Fruit fly (Drosophila melanogaster) whole organism, embryonic: ENCODE data around the gene CG13694.
A peak's percentile ranks its signal among the peaks of the same experiment; 100 is the strongest.

Source experiments
- Aef1 ChIP-seq: fragments of 200-800 bp; sonication (Bioruptor generic); IDR thresholded peaks from 3 replicates; pipeline ENCODE4 v1.3.6; 2022; ENCODE audit warnings: missing biosample characterization, missing genetic modification characterization
- CG10321 ChIP-seq: fragments of 200-800 bp; sonication (Bioruptor generic); IDR thresholded peaks from 2 replicates; pipeline ENCODE4 v1.3.6; 2022; ENCODE audit warnings: missing biosample characterization, missing genetic modification characterization
- CG1529 ChIP-seq: fragments of 200-800 bp; sonication (Bioruptor generic); optimal IDR thresholded peaks from 3 replicates; lab custom pipeline; 2018; ENCODE audit warnings: missing biosample characterization, missing genetic modification characterization
- CG15696 ChIP-seq: fragments of 200-800 bp; sonication (Bioruptor generic); optimal IDR thresholded peaks from 2 replicates; lab custom pipeline; 2019; ENCODE audit warnings: missing biosample characterization, mild to moderate bottlenecking, missing genetic modification characterization, moderate library complexity
- CG1647 ChIP-seq: fragments of 200-800 bp; sonication (Bioruptor generic); optimal IDR thresholded peaks from 3 replicates; lab custom pipeline; 2016; ENCODE audit warnings: missing biosample characterization, missing genetic modification characterization
- CG17361 ChIP-seq: fragments of 200-800 bp; sonication (Bioruptor generic); IDR thresholded peaks from 3 replicates; pipeline ENCODE4 v1.3.6; 2022; ENCODE audit warnings: missing biosample characterization, missing genetic modification characterization
- CG17802 ChIP-seq: fragments of 200-800 bp; sonication (Bioruptor generic); optimal IDR thresholded peaks from 2 replicates; lab custom pipeline; 2018; ENCODE audit warnings: missing biosample characterization, mild to moderate bottlenecking, missing genetic modification characterization, moderate library complexity
- CG17829 ChIP-seq: fragments of 200-800 bp; optimal IDR thresholded peaks from 2 replicates; lab custom pipeline; 2019; ENCODE audit warnings: missing biosample characterization, mild to moderate bottlenecking, missing genetic modification characterization, moderate library complexity
- CG1792 ChIP-seq: fragments of 200-800 bp; sonication (Bioruptor generic); optimal IDR thresholded peaks from 2 replicates; lab custom pipeline; 2016; ENCODE audit warnings: missing biosample characterization, missing genetic modification characterization
- CG18476 ChIP-seq: fragments of 200-800 bp; sonication (Bioruptor generic); optimal IDR thresholded peaks from 2 replicates; lab custom pipeline; 2016; ENCODE audit warnings: missing biosample characterization, mild to moderate bottlenecking, missing genetic modification characterization
- CG2712 ChIP-seq: fragments of 200-800 bp; optimal IDR thresholded peaks from 3 replicates; lab custom pipeline; 2019; ENCODE audit warnings: missing biosample characterization, mild to moderate bottlenecking, missing genetic modification characterization, moderate library complexity
- CG31224 ChIP-seq: fragments of 200-800 bp; sonication (Bioruptor generic); IDR thresholded peaks from 2 replicates; pipeline ENCODE4 v1.3.6; 2022; ENCODE audit warnings: missing biosample characterization, missing genetic modification characterization
- CG4730 ChIP-seq: fragments of 200-800 bp; sonication (Bioruptor generic); IDR thresholded peaks from 2 replicates; pipeline ENCODE4 v1.3.6; 2022; ENCODE audit warnings: missing biosample characterization, missing genetic modification characterization
- CG7745 ChIP-seq: fragments of 200-800 bp; sonication (Bioruptor generic); optimal IDR thresholded peaks from 2 replicates; lab custom pipeline; 2018; ENCODE audit warnings: missing biosample characterization, mild to moderate bottlenecking, missing genetic modification characterization, moderate library complexity
- CG7839 ChIP-seq: fragments of 200-800 bp; sonication (Bioruptor generic); optimal IDR thresholded peaks from 3 replicates; lab custom pipeline; 2018; ENCODE audit warnings: missing biosample characterization, mild to moderate bottlenecking, missing genetic modification characterization, moderate library complexity
- CG9932 ChIP-seq: fragments of 200-800 bp; sonication (Bioruptor generic); IDR thresholded peaks from 2 replicates; pipeline ENCODE4 v1.3.6; 2022; ENCODE audit warnings: missing biosample characterization, missing genetic modification characterization
- CTCF ChIP-seq: fragments of 200-800 bp; sonication (Bioruptor generic); optimal IDR thresholded peaks from 2 replicates; lab custom pipeline; 2017; ENCODE audit warnings: missing biosample characterization, mild to moderate bottlenecking, missing genetic modification characterization, moderate library complexity
- Doc2 ChIP-seq: fragments of 200-800 bp; sonication (Bioruptor generic); IDR thresholded peaks from 2 replicates; pipeline ENCODE4 v1.3.6; 2022; ENCODE audit warnings: missing biosample characterization, missing genetic modification characterization
- Doc3 ChIP-seq: fragments of 200-800 bp; sonication (Bioruptor generic); IDR thresholded peaks from 3 replicates; pipeline ENCODE4 v1.3.6; 2022; ENCODE audit warnings: missing biosample characterization, missing genetic modification characterization; ENCODE audit not compliant: partially characterized antibody
- Dp ChIP-seq: fragments of 200-800 bp; sonication (Bioruptor generic); optimal IDR thresholded peaks from 2 replicates; lab custom pipeline; 2018; ENCODE audit warnings: missing biosample characterization, mild to moderate bottlenecking, missing genetic modification characterization, moderate library complexity
- Drgx ChIP-seq: fragments of 200-800 bp; sonication (Bioruptor generic); IDR thresholded peaks from 2 replicates; pipeline ENCODE4 v1.3.6; 2022; ENCODE audit warnings: missing biosample characterization, missing genetic modification characterization
- Hand ChIP-seq: fragments of 200-800 bp; sonication (Bioruptor generic); optimal IDR thresholded peaks from 2 replicates; lab custom pipeline; 2017; ENCODE audit warnings: mild to moderate bottlenecking, missing biosample characterization, missing genetic modification reagents, missing genetic modification characterization
- Hmx ChIP-seq: fragments of 200-800 bp; sonication (Bioruptor generic); optimal IDR thresholded peaks from 2 replicates; lab custom pipeline; 2016; ENCODE audit warnings: missing biosample characterization, missing genetic modification characterization
- Mad ChIP-seq: fragments of 200-800 bp; sonication (Bioruptor generic); optimal IDR thresholded peaks from 2 replicates; lab custom pipeline; 2016; ENCODE audit warnings: missing biosample characterization, missing genetic modification characterization
- NFAT ChIP-seq: fragments of 200-800 bp; sonication (Bioruptor generic); IDR thresholded peaks from 2 replicates; pipeline ENCODE4 v1.3.6; 2022; ENCODE audit warnings: missing biosample characterization, missing genetic modification characterization
- Sry-δ ChIP-seq: fragments of 200-800 bp; sonication (Bioruptor generic); optimal IDR thresholded peaks from 2 replicates; lab custom pipeline; 2016; ENCODE audit warnings: missing biosample characterization, missing genetic modification characterization
- ase ChIP-seq: fragments of 200-800 bp; sonication (Bioruptor generic); IDR thresholded peaks from 3 replicates; pipeline ENCODE4 v1.3.6; 2022; ENCODE audit warnings: missing biosample characterization, missing genetic modification characterization
- cg ChIP-seq: fragments of 200-800 bp; sonication (Bioruptor generic); optimal IDR thresholded peaks from 3 replicates; lab custom pipeline; 2019; ENCODE audit warnings: missing biosample characterization, mild to moderate bottlenecking, missing genetic modification characterization, moderate library complexity
- chn ChIP-seq: fragments of 200-800 bp; sonication (Bioruptor generic); optimal IDR thresholded peaks from 2 replicates; lab custom pipeline; 2016; ENCODE audit warnings: missing biosample characterization, missing genetic modification characterization
- croc ChIP-seq: fragments of 200-800 bp; sonication (Bioruptor generic); conservative IDR thresholded peaks from 3 replicates; pipeline ENCODE4 v1.3.6; 2022; ENCODE audit warnings: missing biosample characterization, missing genetic modification characterization
- crol ChIP-seq: fragments of 200-800 bp; sonication (Bioruptor generic); IDR thresholded peaks from 2 replicates; pipeline ENCODE4 v1.3.6; 2022; ENCODE audit warnings: missing biosample characterization, missing genetic modification characterization
- crp ChIP-seq, 2 experiments: fragments of 200-800 bp; sonication (Bioruptor generic); optimal IDR thresholded peaks; 2 replicates in 1 of 2; 3 replicates in 1 of 2; lab custom pipeline; 2017; ENCODE audit warnings: missing biosample characterization in 2 of 2, missing genetic modification characterization in 2 of 2, mild to moderate bottlenecking in 1 of 2, moderate library complexity in 1 of 2
- dan ChIP-seq: fragments of 200-800 bp; sonication (Bioruptor generic); IDR thresholded peaks from 2 replicates; pipeline ENCODE4 v1.3.6; 2022; ENCODE audit warnings: missing biosample characterization, missing genetic modification characterization
- dati ChIP-seq: fragments of 200-800 bp; sonication (Bioruptor generic); IDR thresholded peaks from 2 replicates; pipeline ENCODE4 v1.3.6; 2022; ENCODE audit warnings: missing biosample characterization, missing genetic modification characterization
- emc ChIP-seq: fragments of 200-800 bp; sonication (Bioruptor generic); optimal IDR thresholded peaks from 2 replicates; lab custom pipeline; 2016; ENCODE audit warnings: missing biosample characterization, missing genetic modification characterization
- gsb ChIP-seq: fragments of 200-800 bp; sonication (Bioruptor generic); IDR thresholded peaks from 2 replicates; pipeline ENCODE4 v1.3.6; 2022; ENCODE audit warnings: missing biosample characterization, missing genetic modification characterization
- ind ChIP-seq: fragments of 200-800 bp; sonication (Bioruptor generic); optimal IDR thresholded peaks from 3 replicates; lab custom pipeline; 2016; ENCODE audit warnings: missing biosample characterization, missing genetic modification characterization
- kah ChIP-seq: fragments of 200-800 bp; sonication (Bioruptor generic); optimal IDR thresholded peaks from 2 replicates; lab custom pipeline; 2018; ENCODE audit warnings: missing biosample characterization, mild to moderate bottlenecking, missing genetic modification characterization
- kay ChIP-seq: fragments of 200-800 bp; sonication (Bioruptor generic); optimal IDR thresholded peaks from 2 replicates; lab custom pipeline; 2016; ENCODE audit warnings: missing biosample characterization, missing genetic modification characterization
- lbe ChIP-seq: fragments of 200-800 bp; sonication (Bioruptor generic); optimal IDR thresholded peaks from 2 replicates; lab custom pipeline; 2016; ENCODE audit warnings: missing biosample characterization, mild to moderate bottlenecking, missing genetic modification characterization
- nerfin-1 ChIP-seq: fragments of 200-800 bp; sonication (Bioruptor generic); optimal IDR thresholded peaks from 3 replicates; lab custom pipeline; 2019; ENCODE audit warnings: missing biosample characterization, mild to moderate bottlenecking, missing genetic modification characterization, moderate library complexity
- nmo ChIP-seq: fragments of 200-800 bp; sonication (Bioruptor generic); optimal IDR thresholded peaks from 2 replicates; lab custom pipeline; 2018; ENCODE audit warnings: missing biosample characterization, mild to moderate bottlenecking, missing genetic modification characterization, moderate library complexity
- org-1 ChIP-seq: fragments of 200-800 bp; sonication (Bioruptor generic); optimal IDR thresholded peaks from 2 replicates; lab custom pipeline; 2017; ENCODE audit warnings: missing biosample characterization, missing genetic modification characterization
- pfk ChIP-seq: fragments of 200-800 bp; sonication (Bioruptor generic); optimal IDR thresholded peaks from 2 replicates; lab custom pipeline; 2018; ENCODE audit warnings: missing biosample characterization, mild to moderate bottlenecking, missing genetic modification characterization, moderate library complexity
- pzg ChIP-seq: fragments of 200-800 bp; sonication (Bioruptor generic); optimal IDR thresholded peaks from 3 replicates; lab custom pipeline; 2018; ENCODE audit warnings: missing biosample characterization, mild to moderate bottlenecking, missing genetic modification characterization, moderate library complexity
- sens ChIP-seq: fragments of 200-800 bp; sonication (Bioruptor generic); peaks from one replicate; lab custom pipeline; 2016; ENCODE audit warnings: missing biosample characterization, missing genetic modification characterization
- sim ChIP-seq: fragments of 200-800 bp; sonication (Bioruptor generic); IDR thresholded peaks from 2 replicates; pipeline ENCODE4 v1.3.6; 2022; ENCODE audit warnings: missing biosample characterization, missing genetic modification characterization
- stc ChIP-seq: fragments of 200-800 bp; sonication (Bioruptor generic); IDR thresholded peaks from 2 replicates; pipeline ENCODE4 v1.3.6; 2022; ENCODE audit warnings: missing biosample characterization, missing genetic modification characterization
- tin ChIP-seq: fragments of 200-800 bp; sonication (Bioruptor generic); optimal IDR thresholded peaks from 3 replicates; lab custom pipeline; 2016; ENCODE audit warnings: missing biosample characterization, missing genetic modification characterization
- tll ChIP-seq, 2 experiments: fragments of 200-800 bp in 1 of 2; fragments of >200 bp in 1 of 2; sonication (Bioruptor generic) in 1 of 2; optimal IDR thresholded peaks; 2 replicates each; lab custom pipeline; 2017 to 2019; ENCODE audit warnings: missing biosample characterization in 2 of 2, missing genetic modification characterization in 2 of 2, mild to moderate bottlenecking in 1 of 2, moderate library complexity in 1 of 2
- tx ChIP-seq: fragments of 200-800 bp; sonication (Bioruptor generic); optimal IDR thresholded peaks from 2 replicates; lab custom pipeline; 2016; ENCODE audit warnings: missing biosample characterization, missing genetic modification characterization
- unc-4 ChIP-seq: fragments of 200-800 bp; sonication (Bioruptor generic); IDR thresholded peaks from 2 replicates; pipeline ENCODE4 v1.3.6; 2022; ENCODE audit warnings: missing biosample characterization, missing genetic modification characterization; ENCODE audit not compliant: partially characterized antibody
- zfh1 ChIP-seq: fragments of 200-800 bp; sonication (Bioruptor generic); IDR thresholded peaks from 3 replicates; pipeline ENCODE4 v1.3.6; 2022; ENCODE audit warnings: missing biosample characterization, missing genetic modification characterization

Gene CG13694

DNA sequence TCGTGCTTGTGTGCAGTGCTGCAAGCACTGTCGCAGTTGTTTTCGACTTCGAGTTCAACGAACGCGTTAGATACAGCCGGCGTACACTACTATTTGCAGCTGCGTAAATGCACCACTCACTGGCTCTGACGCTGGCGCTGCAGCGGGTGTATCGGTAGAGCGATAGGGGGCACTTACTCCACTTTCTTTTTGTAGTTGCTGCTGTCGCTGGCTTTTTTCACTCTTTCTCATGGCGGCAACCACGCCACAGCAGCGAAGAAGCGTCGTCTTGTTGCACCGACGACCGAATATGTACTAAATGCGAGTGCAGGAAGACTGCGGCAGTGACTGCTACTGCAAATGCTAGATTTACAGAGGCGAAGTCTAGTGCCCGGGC, 5.2 kb upstream of the CG13694 start, which contains the start of gene CG4822 (continued):
- TF ChIP-seq nerfin-1 (tag; lab: Kevin White, UChicago) (no peak), CG10321 (GFP tag; lab: Robert Waterston, UW) (no peak), dati (GFP tag; lab: Robert Waterston, UW) (no peak), NFAT (GFP tag; lab: Robert Waterston, UW) (no peak), zfh1 (GFP tag; lab: Robert Waterston, UW) (peak; percentile 30; the same call in 1 of the 3 replicates), Hand (GFP tag; lab: Kevin White, UChicago) (no peak), kay (GFP tag; lab: Kevin White, UChicago) (no peak), sens (GFP tag; lab: Kevin White, UChicago) (no peak), gsb (GFP tag; lab: Robert Waterston, UW) (no peak; the same call in 1 of the 2 replicates), Dp (GFP tag; lab: Kevin White, UChicago) (no peak), tin (GFP tag; lab: Kevin White, UChicago) (no peak), CG4730 (GFP tag; lab: Robert Waterston, UW) (no peak), ind (GFP tag; lab: Kevin White, UChicago) (no peak), tll (GFP tag; optimal IDR thresholded peaks at IDR 0.05; lab: Kevin White, UChicago) (no peak), org-1 (no peak), Aef1 (GFP tag; lab: Robert Waterston, UW) (no peak), CG9932 (GFP tag; lab: Robert Waterston, UW) (no peak), Doc2 (GFP tag; lab: Robert Waterston, UW) (no peak), ase (0 out of 3 replicates have a peak, but pooled peaks have one; percentile 21), sim (GFP tag; lab: Robert Waterston, UW) (no peak), Drgx (no peak), crol (no peak), cg (no peak), Doc3 (GFP tag; lab: Robert Waterston, UW) (no peak), CG31224 (GFP tag; lab: Robert Waterston, UW) (no peak), kah (GFP tag; lab: Kevin White, UChicago) (no peak), CG17361 (no peak), tx (no peak), emc (GFP tag; lab: Kevin White, UChicago) (no peak), pzg (no peak), CG7839 (tag; lab: Kevin White, UChicago) (no peak), pfk (GFP tag; lab: Kevin White, UChicago) (no peak), CTCF (GFP tag; lab: Kevin White, UChicago) (peak; percentile 36), Sry-δ (GFP tag; lab: Kevin White, UChicago) (no peak), CG17829 (tag; lab: Kevin White, UChicago) (no peak), CG15696 (tag; lab: Kevin White, UChicago) (no peak), nmo (GFP tag; lab: Kevin White, UChicago) (no peak), Mad (no peak), Hmx (no peak), unc-4 (GFP tag; lab: Robert Waterston, UW) (no peak), CG17802 (tag; lab: Kevin White, UChicago) (no peak), CG7745 (no peak), dan (no peak), chn (no peak), CG1792 (GFP tag; lab: Kevin White, UChicago) (no peak), stc (no peak), CG2712 (tag; lab: Kevin White, UChicago) (no peak), CG1647 (GFP tag; lab: Kevin White, UChicago) (no peak), crp (GFP tag; optimal IDR thresholded peaks at IDR 0.05; lab: Kevin White, UChicago) (no peak), lbe (GFP tag; lab: Kevin White, UChicago) (no peak), CG1529 (GFP tag; lab: Kevin White, UChicago) (no peak), croc (GFP tag; lab: Robert Waterston, UW) (no peak), CG18476 (GFP tag; lab: Kevin White, UChicago) (no peak)
